Worm (Caenorhabditis elegans) whole organism, L4 larva: ENCODE measurements around the gene clec-161.

Source experiments
- R02D3.7 ChIP-seq: fragments of 150-350 bp; sonication (generic microtip); optimal IDR thresholded peaks from 3 replicates; lab custom pipeline; 2014; ENCODE audit warnings: missing biosample characterization, missing genetic modification characterization
- ZK337.2 ChIP-seq: fragments of 200-800 bp; sonication (Bioruptor generic); IDR thresholded peaks from 2 replicates; pipeline ENCODE4 v1.3.6; 2022; ENCODE audit warnings: missing genetic modification reagents, missing genetic modification characterization, missing compliant biosample characterization
- aha-1 ChIP-seq: fragments of 150-350 bp; peaks from one replicate; lab custom pipeline; 2014; ENCODE audit warnings: missing biosample characterization, missing genetic modification characterization
- aly-2 ChIP-seq: sonication (generic microtip); optimal IDR thresholded peaks from 2 replicates; lab custom pipeline; 2018; ENCODE audit warnings: missing biosample characterization, missing genetic modification characterization
- arid-1 ChIP-seq: fragments of 200-800 bp; sonication (Bioruptor generic); conservative IDR thresholded peaks from 2 replicates; pipeline ENCODE4 v1.3.6; 2022; ENCODE audit warnings: missing genetic modification reagents, missing genetic modification characterization, missing compliant biosample characterization
- ces-1 ChIP-seq: fragments of 150-350 bp; sonication (generic microtip); optimal IDR thresholded peaks from 4 replicates; lab custom pipeline; 2014; ENCODE audit warnings: missing biosample characterization, missing genetic modification reagents, missing genetic modification characterization
- daf-12 ChIP-seq: fragments of 150-350 bp; optimal IDR thresholded peaks from 2 replicates; lab custom pipeline; 2014; ENCODE audit warnings: missing biosample characterization, missing genetic modification reagents, missing genetic modification characterization
- daf-16 ChIP-seq, 3 experiments: sonication (generic microtip); optimal IDR thresholded peaks; 2 replicates each; lab custom pipeline; 2016 to 2017; ENCODE audit warnings: missing genetic modification characterization in 3 of 3, missing genetic modification reagents in 3 of 3, mild to moderate bottlenecking in 2 of 3, missing compliant biosample characterization in 2 of 3, missing biosample characterization in 1 of 3, moderate library complexity in 1 of 3
- dmd-6 ChIP-seq: fragments of 200-800 bp; sonication (Bioruptor generic); IDR thresholded peaks from 2 replicates; pipeline ENCODE4 v1.3.6; 2022; ENCODE audit warnings: missing genetic modification reagents, missing genetic modification characterization, missing compliant biosample characterization
- dmd-8 ChIP-seq: fragments of 200-800 bp; sonication (Bioruptor generic); IDR thresholded peaks from 2 replicates; pipeline ENCODE4 v1.3.6; 2022; ENCODE audit warnings: missing genetic modification characterization, missing compliant biosample characterization
- dve-1 ChIP-seq: sonication (generic microtip); optimal IDR thresholded peaks from 2 replicates; lab custom pipeline; 2017; ENCODE audit warnings: antibody characterized with exemption, mild to moderate bottlenecking, missing genetic modification characterization, missing compliant biosample characterization; ENCODE audit not compliant: insufficient read depth
- hlh-30 ChIP-seq: sonication (generic microtip); optimal IDR thresholded peaks from 2 replicates; lab custom pipeline; 2017; ENCODE audit warnings: antibody characterized with exemption, mild to moderate bottlenecking, missing genetic modification characterization, missing compliant biosample characterization; ENCODE audit not compliant: insufficient read depth
- hmg-1.1 ChIP-seq: fragments of 200-800 bp; sonication (Bioruptor generic); IDR thresholded peaks from 2 replicates; pipeline ENCODE4 v1.3.6; 2022; ENCODE audit warnings: missing genetic modification reagents, missing genetic modification characterization, missing compliant biosample characterization
- lim-7 ChIP-seq: fragments of 200-800 bp; sonication (Bioruptor generic); IDR thresholded peaks from 2 replicates; pipeline ENCODE4 v1.3.6; 2022; ENCODE audit warnings: missing genetic modification characterization, missing compliant biosample characterization
- lin-29 ChIP-seq: fragments of 200-800 bp; sonication (Bioruptor generic); IDR thresholded peaks from 2 replicates; pipeline ENCODE4 v1.3.6; 2022; ENCODE audit warnings: missing genetic modification reagents, missing genetic modification characterization, missing compliant biosample characterization
- mdt-29 ChIP-seq: fragments of 200-800 bp; sonication (Bioruptor generic); IDR thresholded peaks from 2 replicates; pipeline ENCODE4 v1.3.6; 2022; ENCODE audit warnings: missing genetic modification reagents, missing genetic modification characterization, missing compliant biosample characterization
- mes-2 ChIP-seq: sonication (generic microtip); optimal IDR thresholded peaks from 2 replicates; lab custom pipeline; 2016; ENCODE audit warnings: missing genotype, mild to moderate bottlenecking, missing genetic modification characterization, missing compliant biosample characterization; ENCODE audit not compliant: poor library complexity, severe bottlenecking
- mxl-3 ChIP-seq: fragments of 200-800 bp; sonication (Bioruptor generic); optimal IDR thresholded peaks from 2 replicates; lab custom pipeline; 2018; ENCODE audit warnings: mild to moderate bottlenecking, missing genetic modification characterization, missing compliant biosample characterization
- nhr-102 ChIP-seq: sonication (generic microtip); optimal IDR thresholded peaks from 2 replicates; lab custom pipeline; 2016; ENCODE audit warnings: mild to moderate bottlenecking, missing genetic modification characterization, moderate library complexity, missing compliant biosample characterization
- nhr-28 ChIP-seq: fragments of 150-350 bp; optimal IDR thresholded peaks from 2 replicates; lab custom pipeline; 2014; ENCODE audit warnings: missing biosample characterization, missing genetic modification characterization
- nhr-41 ChIP-seq: fragments of 200-800 bp; sonication (Bioruptor generic); IDR thresholded peaks from 2 replicates; pipeline ENCODE4 v1.3.6; 2022; ENCODE audit warnings: missing genetic modification reagents, missing genetic modification characterization, missing compliant biosample characterization
- nhr-42 ChIP-seq: fragments of 200-800 bp; sonication (Bioruptor generic); IDR thresholded peaks from 2 replicates; pipeline ENCODE4 v1.3.6; 2022; ENCODE audit warnings: missing genetic modification characterization, missing compliant biosample characterization
- nhr-48 ChIP-seq: sonication (generic microtip); optimal IDR thresholded peaks from 2 replicates; lab custom pipeline; 2016; ENCODE audit warnings: mild to moderate bottlenecking, missing genetic modification characterization, missing compliant biosample characterization
- nhr-77 ChIP-seq: fragments of 150-350 bp; optimal IDR thresholded peaks from 2 replicates; lab custom pipeline; 2014; ENCODE audit warnings: missing biosample characterization, missing genetic modification characterization
- pqm-1 ChIP-seq: sonication (generic microtip); optimal IDR thresholded peaks from 2 replicates; lab custom pipeline; 2017; ENCODE audit warnings: missing biosample characterization, missing genetic modification characterization
- saeg-2 ChIP-seq: fragments of 200-800 bp; sonication (Bioruptor generic); IDR thresholded peaks from 2 replicates; pipeline ENCODE4 v1.3.6; 2022; ENCODE audit warnings: missing genetic modification reagents, missing genetic modification characterization, missing compliant biosample characterization
- set-16 ChIP-seq: fragments of 200-800 bp; sonication (Bioruptor generic); IDR thresholded peaks from 2 replicates; pipeline ENCODE4 v1.3.6; 2022; ENCODE audit warnings: missing genetic modification reagents, missing genetic modification characterization, missing compliant biosample characterization
- skn-1 ChIP-seq: fragments of 150-350 bp; optimal IDR thresholded peaks from 2 replicates; lab custom pipeline; 2014; ENCODE audit warnings: missing biosample characterization, missing genetic modification characterization
- snpc-4 ChIP-seq: fragments of 150-350 bp; optimal IDR thresholded peaks from 2 replicates; lab custom pipeline; 2014; ENCODE audit warnings: missing biosample characterization, missing genetic modification characterization
- unc-62 ChIP-seq, 3 experiments: fragments of 150-350 bp in 1 of 3; sonication (generic microtip); optimal IDR thresholded peaks in 2 of 3; peaks in 1 of 3; 1 replicate in 1 of 3; 2 replicates in 2 of 3; lab custom pipeline; 2014 to 2017; ENCODE audit warnings: missing biosample characterization in 3 of 3, missing genetic modification characterization in 3 of 3, missing genetic modification reagents in 3 of 3, missing genotype in 1 of 3
- zip-11 ChIP-seq: fragments of 200-800 bp; sonication (Bioruptor generic); IDR thresholded peaks from 2 replicates; pipeline ENCODE4 v1.3.6; 2022; ENCODE audit warnings: missing genetic modification characterization, missing compliant biosample characterization

clec-161 gene

ce11 chrIII:9645099-9645498, 36.5 kb upstream of the clec-161 start:
- no peak for TF ChIP-seq nhr-77 (tag; lab: Kevin White, UChicago)
- no peak for TF ChIP-seq ZK337.2 (GFP tag; lab: Robert Waterston, UW)
- no peak for TF ChIP-seq skn-1 (tag; lab: Kevin White, UChicago)
- TF ChIP-seq lin-29 (GFP tag; lab: Robert Waterston, UW): no peak
- no peak for TF ChIP-seq aly-2 (tag; lab: Kevin White, UChicago)
- peak; percentile 4 for TF ChIP-seq nhr-28 (tag; lab: Kevin White, UChicago)
- TF ChIP-seq unc-62 (GFP tag; optimal IDR thresholded peaks at IDR 0.05 in 1 of 2; lab: Kevin White, UChicago): no peak
- TF ChIP-seq unc-62 (tag; optimal IDR thresholded peaks at IDR 0.05; lab: Kevin White, UChicago): no peak
- TF ChIP-seq hlh-30 (tag; lab: Kevin White, UChicago): no peak
- no peak for TF ChIP-seq dmd-8 (GFP tag; lab: Robert Waterston, UW)

DNA sequence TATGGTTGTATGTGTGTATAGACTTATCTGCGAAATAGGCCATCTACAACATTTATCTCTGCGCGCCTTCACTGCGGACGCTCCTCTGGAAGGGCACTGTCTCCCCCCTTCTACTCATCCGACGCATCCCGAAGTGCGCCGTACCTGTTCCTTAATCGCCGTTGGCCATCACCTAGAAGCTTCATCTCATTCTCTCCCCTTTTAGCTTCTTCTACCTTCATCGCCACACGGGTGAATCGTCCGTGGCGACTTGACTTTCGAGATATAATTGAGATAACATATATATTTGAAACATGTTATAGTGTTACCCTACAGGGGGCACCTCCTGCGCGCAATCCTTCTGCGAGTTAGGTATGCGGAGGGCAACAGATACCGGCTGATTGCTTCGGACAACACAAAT, 33.6 kb upstream of the clec-161 start:
- no peak for TF ChIP-seq aly-2 (tag; lab: Kevin White, UChicago)
- peak; percentile 29 for TF ChIP-seq nhr-48 (tag; lab: Kevin White, UChicago)

- TF ChIP-seq set-16 (GFP tag; lab: Robert Waterston, UW): peak; percentile 85
- no peak for TF ChIP-seq arid-1 (GFP tag; lab: Robert Waterston, UW)
- peak; percentile 13 for TF ChIP-seq aha-1 (tag; lab: Kevin White, UChicago)
Measured at ce11 chrIII:9639281-9640050, 30.9 kb upstream of the clec-161 start.

DNA sequence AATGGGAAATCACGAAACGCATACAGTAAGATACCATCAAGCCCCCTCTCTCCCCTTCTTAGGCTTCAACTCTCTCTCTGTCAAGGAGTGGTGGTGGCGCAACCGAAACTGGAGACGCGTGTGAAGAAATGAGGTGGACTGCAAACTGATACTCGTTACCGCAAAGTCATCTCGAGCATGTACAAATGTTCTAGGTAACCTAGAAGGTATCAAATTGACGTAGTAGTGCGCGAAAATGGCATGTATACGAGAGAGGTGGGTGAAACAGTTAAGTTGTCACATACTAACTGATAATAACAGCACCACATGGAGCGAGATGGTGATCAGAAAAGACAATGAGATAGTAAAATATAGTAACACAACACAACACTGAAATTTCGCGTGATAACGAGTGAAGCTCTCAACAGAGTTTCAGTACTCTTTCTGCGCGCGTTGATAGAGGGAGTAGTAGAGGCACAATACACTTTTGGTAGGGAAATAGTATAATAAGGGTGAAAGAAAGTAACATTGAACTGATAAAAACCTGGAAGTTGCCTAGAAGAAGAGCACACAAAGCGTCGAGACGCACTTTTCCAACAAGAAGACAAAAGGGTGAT, 29.7 kb upstream of the clec-161 start:
- TF ChIP-seq R02D3.7 (tag; lab: Kevin White, UChicago) (no peak), nhr-41 (GFP tag; lab: Robert Waterston, UW) (no peak), saeg-2 (no peak), dve-1 (tag; lab: Kevin White, UChicago) (peak; percentile 65), mes-2 (tag; lab: Kevin White, UChicago) (peak; percentile 10), nhr-42 (GFP tag; lab: Robert Waterston, UW) (no peak), daf-16 (GFP tag; optimal IDR thresholded peaks at IDR 0.05; lab: Kevin White, UChicago) (no peak), daf-16 (tag; optimal IDR thresholded peaks at IDR 0.05; lab: Kevin White, UChicago) (peak; percentile 49), pqm-1 (tag; lab: Kevin White, UChicago) (peak; percentile 99), snpc-4 (no peak), nhr-28 (tag; lab: Kevin White, UChicago) (peak; percentile 92), mdt-29 (no peak), nhr-102 (tag; lab: Kevin White, UChicago) (peak; percentile 6), nhr-48 (tag; lab: Kevin White, UChicago) (peak; percentile 50), zip-11 (GFP tag; lab: Robert Waterston, UW) (no peak), lim-7 (GFP tag; lab: Robert Waterston, UW) (no peak), nhr-77 (tag; lab: Kevin White, UChicago) (peak; percentile 42), hmg-1.1 (GFP tag; lab: Robert Waterston, UW) (no peak), unc-62 (GFP tag; optimal IDR thresholded peaks at IDR 0.05 in 1 of 2; lab: Kevin White, UChicago) (peak in 1 of 2 experiments; percentile 82), unc-62 (tag; optimal IDR thresholded peaks at IDR 0.05; lab: Kevin White, UChicago) (no peak), mxl-3 (GFP tag; lab: Kevin White, UChicago) (peak; percentile 72), ces-1 (GFP tag; lab: Kevin White, UChicago) (no peak), aha-1 (tag; lab: Kevin White, UChicago) (peak; percentile 72), dmd-6 (GFP tag; lab: Robert Waterston, UW) (peak; percentile 72), daf-12 (no peak)
- TF ChIP-seq, all 104 proteins: peak for 12
